Fruit fly (Drosophila melanogaster): ENCODE data around the gene CG34283.

CG34283 gene

DNA sequence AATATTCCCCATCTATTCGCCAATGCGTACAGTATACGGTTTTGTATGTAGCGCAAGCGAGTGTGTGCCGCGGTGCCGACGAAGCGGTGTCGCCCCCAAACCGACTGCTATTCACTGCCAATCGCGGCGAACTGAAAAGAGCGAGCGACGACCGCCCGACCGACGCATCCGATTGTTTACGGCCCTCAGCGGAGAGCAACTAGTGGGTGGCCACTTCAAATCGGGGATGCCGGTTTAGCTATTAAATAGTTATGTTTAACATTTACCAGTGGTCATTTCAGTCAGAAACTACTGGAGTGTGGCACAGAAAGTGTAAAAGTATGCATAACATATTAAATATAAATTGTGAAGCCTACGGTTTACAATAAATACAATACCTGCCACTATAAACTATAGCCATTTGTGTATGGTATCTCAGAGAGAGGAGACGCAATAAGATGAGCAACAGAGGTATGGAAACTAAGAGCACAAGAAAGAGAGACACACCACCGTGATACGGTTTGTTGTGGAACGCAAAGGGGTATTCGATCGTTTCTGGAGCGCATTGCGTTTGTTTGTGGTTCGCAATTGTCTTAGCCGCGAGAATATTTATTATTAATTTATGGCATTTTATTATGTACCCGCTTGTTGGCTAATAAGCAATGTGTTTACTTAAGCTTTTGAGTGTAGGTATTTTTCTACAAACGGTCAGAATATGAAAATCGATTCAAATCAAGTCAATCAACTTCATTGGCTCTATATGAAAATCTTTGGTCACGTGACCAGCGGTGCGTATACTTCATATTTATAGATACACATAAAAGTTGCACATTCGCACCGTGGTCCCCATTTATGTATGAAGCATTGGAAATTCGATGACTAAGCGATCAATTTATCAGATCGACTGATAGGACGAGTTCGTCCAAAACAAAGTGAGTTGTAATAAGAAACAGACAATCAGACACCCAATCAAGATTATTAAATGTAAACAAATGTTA lies 17.9 kb upstream of the CG34283 start:
- TF ChIP-seq CG13204 (GFP tag; optimal IDR thresholded peaks at IDR 0.05), result peak; percentile 69
- peak; percentile 34 for TF ChIP-seq Pif1B (GFP tag; optimal IDR thresholded peaks at IDR 0.05)
- no peak for TF ChIP-seq Pif1A (GFP tag; optimal IDR thresholded peaks at IDR 0.05)
- TF ChIP-seq EcR (GFP tag; optimal IDR thresholded peaks at IDR 0.05), result peak; percentile 39
- peak; percentile 45; the same call in 1 of the 3 replicates for TF ChIP-seq CG4496 (GFP tag; IDR thresholded peaks at IDR 0.05)
- peak; percentile 8; the same call in 1 of the 2 replicates for TF ChIP-seq CG12605 (GFP tag; IDR thresholded peaks at IDR 0.05)

DNA sequence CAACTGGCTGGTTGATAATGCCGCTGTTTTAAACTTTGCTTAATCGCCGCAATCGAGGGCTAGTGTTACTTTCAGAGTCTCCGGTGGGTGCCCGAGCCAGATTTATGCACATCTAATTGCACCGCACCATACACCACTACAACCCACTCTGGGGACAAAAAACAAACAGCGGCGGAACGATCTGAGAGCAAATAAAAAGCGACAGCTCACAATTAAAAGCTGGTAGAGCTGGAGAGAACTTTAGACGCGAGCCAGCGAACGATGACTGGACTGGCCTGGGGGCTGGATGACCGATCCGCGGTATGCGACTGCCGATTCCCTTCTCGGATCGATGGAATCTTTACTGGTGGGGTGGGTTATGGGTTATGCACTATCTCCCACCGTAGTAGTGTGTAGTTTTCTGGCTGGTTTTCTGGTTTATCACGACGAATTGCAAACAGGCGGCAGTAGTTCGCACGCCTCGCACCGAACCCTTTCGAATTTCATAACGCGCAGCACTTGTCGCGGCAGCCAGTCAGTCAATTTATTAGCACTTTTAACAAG lies 17.1 kb upstream of the CG34283 start:
- TF ChIP-seq CG12605 (GFP tag; IDR thresholded peaks at IDR 0.05) (peak; percentile 53; the same call in 1 of the 2 replicates), CG8159 (tag; optimal IDR thresholded peaks at IDR 0.05) (no peak), CG15710 (tag; optimal IDR thresholded peaks at IDR 0.05) (peak; percentile 7), EcR (GFP tag; optimal IDR thresholded peaks at IDR 0.05) (peak; percentile 64), CG8301 (tag; optimal IDR thresholded peaks at IDR 0.05) (peak; percentile 7), CG13204 (GFP tag; optimal IDR thresholded peaks at IDR 0.05) (no peak), CG14655 (GFP tag; optimal IDR thresholded peaks at IDR 0.05) (peak; percentile 56), CG4496 (GFP tag; IDR thresholded peaks at IDR 0.05) (peak; percentile 57; the same call in 1 of the 3 replicates), CG32121 (GFP tag; IDR thresholded peaks at IDR 0.05) (peak; percentile 40; the same call in 1 of the 2 replicates), CG17806 (tag; optimal IDR thresholded peaks at IDR 0.05) (peak; percentile 19), Ets98B (GFP tag; IDR thresholded peaks at IDR 0.05) (no peak), Pif1A (GFP tag; optimal IDR thresholded peaks at IDR 0.05) (no peak), gl (tag; optimal IDR thresholded peaks at IDR 0.05) (peak; percentile 4), CG9948 (tag; optimal IDR thresholded peaks at IDR 0.05) (no peak)

DNA sequence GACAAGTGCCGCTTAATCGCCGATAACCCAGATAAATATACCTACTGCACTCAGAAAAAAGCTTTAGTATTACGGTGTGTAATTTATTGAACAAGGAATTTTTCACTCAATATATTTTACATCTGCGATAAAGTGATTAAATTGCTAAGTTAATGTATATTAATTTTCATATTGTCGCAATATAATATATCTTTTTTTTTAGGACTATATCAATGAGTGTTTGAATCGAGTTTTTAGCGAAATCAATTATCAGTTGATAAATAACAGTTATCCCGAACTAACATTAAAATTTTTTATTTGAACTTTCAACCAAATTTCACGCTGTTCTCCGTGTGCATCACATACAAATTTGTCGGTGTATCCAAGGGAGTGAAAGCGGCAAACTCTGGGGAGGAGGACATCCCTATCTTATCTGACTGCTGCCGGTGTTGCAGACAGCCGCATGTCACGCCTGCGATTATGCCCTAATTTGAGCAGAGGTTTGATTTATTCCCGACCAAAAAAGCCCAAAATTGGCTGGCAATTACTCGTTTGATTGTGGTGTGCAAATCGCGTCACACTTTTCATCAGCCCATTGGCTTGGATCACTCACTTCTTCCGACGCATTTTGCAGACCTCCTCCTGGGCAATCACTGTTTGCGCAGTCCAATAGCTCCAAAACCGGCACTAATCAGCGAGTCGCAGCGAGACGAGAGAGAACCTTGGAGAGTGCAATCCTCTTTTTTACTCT lies 16.5 kb upstream of the CG34283 start:
- no peak for TF ChIP-seq Ets98B (GFP tag; IDR thresholded peaks at IDR 0.05)
- peak; percentile 44 for TF ChIP-seq CG9948 (tag; optimal IDR thresholded peaks at IDR 0.05)
- no peak for TF ChIP-seq rn (GFP tag; IDR thresholded peaks at IDR 0.05)
- peak; percentile 24 for TF ChIP-seq CG17806 (tag; optimal IDR thresholded peaks at IDR 0.05)
- TF ChIP-seq Snoo (tag; optimal IDR thresholded peaks at IDR 0.05), result peak; percentile 11
- no peak for TF ChIP-seq D1 (tag; optimal IDR thresholded peaks at IDR 0.05)
- no peak for TF ChIP-seq CG4496 (GFP tag; IDR thresholded peaks at IDR 0.05)
- TF ChIP-seq CG34367 (tag; optimal IDR thresholded peaks at IDR 0.05), result no peak
- no peak for TF ChIP-seq EcR (GFP tag; optimal IDR thresholded peaks at IDR 0.05)
- no peak for TF ChIP-seq Pif1B (GFP tag; optimal IDR thresholded peaks at IDR 0.05)
- TF ChIP-seq CG32121 (GFP tag; IDR thresholded peaks at IDR 0.05), result no peak
- TF ChIP-seq CG10348 (GFP tag; IDR thresholded peaks at IDR 0.05), result no peak

DNA sequence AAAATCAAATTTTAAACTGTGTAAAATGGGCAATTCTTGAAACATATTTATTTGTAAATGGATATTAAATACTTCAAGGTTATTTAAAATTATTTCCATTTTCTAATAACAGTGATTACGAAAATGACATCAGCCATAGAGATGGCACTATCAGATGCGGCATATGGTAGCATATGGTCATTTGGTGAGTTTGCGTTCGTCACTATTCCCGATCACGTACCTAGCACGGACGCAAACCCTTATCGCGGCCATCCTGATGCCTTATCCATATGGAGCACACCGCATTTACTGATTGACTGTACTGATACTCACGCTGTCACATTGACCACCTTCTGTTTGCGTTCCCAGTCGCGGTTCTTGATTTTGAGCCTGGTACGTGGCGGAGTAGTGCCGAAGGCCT lies 15.7 kb upstream of the CG34283 start:
- TF ChIP-seq CG32121 (GFP tag; IDR thresholded peaks at IDR 0.05), result no peak
- TF ChIP-seq CG4496 (GFP tag; IDR thresholded peaks at IDR 0.05), result no peak
- no peak for TF ChIP-seq EcR (GFP tag; optimal IDR thresholded peaks at IDR 0.05)
- TF ChIP-seq CG34367 (tag; optimal IDR thresholded peaks at IDR 0.05), result no peak
- TF ChIP-seq CG8301 (tag; optimal IDR thresholded peaks at IDR 0.05), result no peak
- no peak for TF ChIP-seq fd96Ca (GFP tag; IDR thresholded peaks at IDR 0.05)
- TF ChIP-seq gl (tag; optimal IDR thresholded peaks at IDR 0.05), result no peak
- no peak for TF ChIP-seq Snoo (tag; optimal IDR thresholded peaks at IDR 0.05)

DNA sequence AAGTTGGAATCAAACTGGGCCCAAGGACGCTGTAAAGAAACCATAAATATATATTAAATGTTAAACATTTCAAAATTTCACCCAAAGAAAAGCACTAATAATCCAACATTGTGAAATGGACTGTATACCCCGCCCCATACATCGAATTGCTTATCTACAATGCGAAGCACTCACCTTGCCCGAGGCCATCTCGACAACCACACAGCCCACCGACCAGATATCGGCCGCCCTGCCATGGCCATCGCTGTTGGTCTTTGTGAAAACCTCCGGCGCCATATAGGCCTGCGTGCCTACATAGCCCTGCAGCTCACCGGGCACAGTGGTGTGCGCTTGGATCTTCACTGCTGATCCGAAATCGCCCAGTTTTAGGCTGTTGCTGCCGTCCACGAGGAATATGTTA lies 11.2 kb upstream of the CG34283 start:
- TF ChIP-seq EcR (GFP tag; optimal IDR thresholded peaks at IDR 0.05), result no peak
- no peak for TF ChIP-seq Pif1B (GFP tag; optimal IDR thresholded peaks at IDR 0.05)
- no peak for TF ChIP-seq gl (tag; optimal IDR thresholded peaks at IDR 0.05)
- TF ChIP-seq CG4496 (GFP tag; IDR thresholded peaks at IDR 0.05), result no peak
- no peak for TF ChIP-seq CG17806 (tag; optimal IDR thresholded peaks at IDR 0.05)
- TF ChIP-seq Snoo (tag; optimal IDR thresholded peaks at IDR 0.05), result no peak

DNA sequence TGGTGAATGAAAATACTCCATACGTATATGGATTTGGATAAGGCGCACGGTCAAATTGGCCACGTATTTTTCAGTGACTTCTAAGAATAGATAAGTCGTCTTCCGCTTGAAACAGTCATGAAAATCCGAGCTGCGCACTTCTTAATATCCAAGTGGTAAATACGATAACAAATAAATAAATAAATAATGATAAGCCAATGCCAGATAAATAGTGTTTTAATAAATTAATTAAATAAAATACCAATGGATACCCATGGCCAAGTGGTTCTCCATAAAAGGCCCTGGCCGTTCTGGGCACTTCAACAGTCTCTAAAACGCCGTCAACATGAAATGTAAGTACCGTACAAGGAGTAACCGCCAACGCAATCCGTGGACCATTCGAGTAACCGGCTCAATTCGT lies 10.0 kb upstream of the CG34283 start, which contains the start of gene CG14302:
TSS of gene CG14302 (plus strand) at position 301 of the 400 bp plus-strand sequence.
- TF ChIP-seq Snoo (tag; optimal IDR thresholded peaks at IDR 0.05), result no peak
- TF ChIP-seq fd96Ca (GFP tag; IDR thresholded peaks at IDR 0.05), result no peak
- no peak for TF ChIP-seq CG8159 (tag; optimal IDR thresholded peaks at IDR 0.05)
- TF ChIP-seq gl (tag; optimal IDR thresholded peaks at IDR 0.05), result no peak
- TF ChIP-seq CG10348 (GFP tag; IDR thresholded peaks at IDR 0.05), result no peak
- TF ChIP-seq Ets98B (GFP tag; IDR thresholded peaks at IDR 0.05), result no peak
- TF ChIP-seq CG32121 (GFP tag; IDR thresholded peaks at IDR 0.05), result no peak
- TF ChIP-seq CG14655 (GFP tag; optimal IDR thresholded peaks at IDR 0.05), result no peak
- TF ChIP-seq D1 (tag; optimal IDR thresholded peaks at IDR 0.05), result no peak
- no peak for TF ChIP-seq CG15710 (tag; optimal IDR thresholded peaks at IDR 0.05)
- TF ChIP-seq EcR (GFP tag; optimal IDR thresholded peaks at IDR 0.05), result no peak
- TF ChIP-seq CG12605 (GFP tag; IDR thresholded peaks at IDR 0.05), result no peak
- no peak for TF ChIP-seq Pif1A (GFP tag; optimal IDR thresholded peaks at IDR 0.05)
- TF ChIP-seq CG4496 (GFP tag; IDR thresholded peaks at IDR 0.05), result no peak
- TF ChIP-seq rn (GFP tag; IDR thresholded peaks at IDR 0.05), result no peak
- TF ChIP-seq CG8301 (tag; optimal IDR thresholded peaks at IDR 0.05), result no peak
- TF ChIP-seq Pif1B (GFP tag; optimal IDR thresholded peaks at IDR 0.05), result no peak
